Worm (Caenorhabditis elegans) whole organism, L1 larva: Measurements from ENCODE around the gene twk-8.

Source experiments
- egl-27 ChIP-seq, 2 experiments: fragments of 150-350 bp in 1 of 2; sonication (generic microtip); optimal IDR thresholded peaks; 3 replicates each; lab custom pipeline; 2017 to 2018; ENCODE audit warnings: missing biosample characterization in 2 of 2, missing genetic modification characterization in 2 of 2, missing genetic modification reagents in 2 of 2
- ztf-11 ChIP-seq, 2 experiments: sonication (generic microtip); optimal IDR thresholded peaks; 2 replicates each; lab custom pipeline; 2016 to 2017; ENCODE audit warnings: missing genetic modification characterization in 2 of 2, missing biosample characterization in 1 of 2, missing compliant biosample characterization in 1 of 2
- ztf-4 ChIP-seq: fragments of 150-350 bp; optimal IDR thresholded peaks from 2 replicates; lab custom pipeline; 2014; ENCODE audit warnings: missing biosample characterization, missing genetic modification characterization

ce11 chrIV:9032550-9032949, 49.6 kb upstream of the twk-8 start, which contains the start of gene C53D6.6:
- TF ChIP-seq egl-27 (tag; optimal IDR thresholded peaks at IDR 0.05; lab: Kevin White, UChicago) (no peak), ztf-4 (tag; lab: Kevin White, UChicago) (no peak), ztf-11 (tag; optimal IDR thresholded peaks at IDR 0.05; lab: Kevin White, UChicago) (no peak)
